Worm (Caenorhabditis elegans) whole organism, late embryonic: Measurements from ENCODE around the gene srj-4.

Source experiments
- C08G9.2 ChIP-seq: sonication (generic microtip); optimal IDR thresholded peaks from 2 replicates; lab custom pipeline; 2016; ENCODE audit warnings: mild to moderate bottlenecking, missing genetic modification characterization, moderate library complexity, missing compliant biosample characterization
- K09A11.1 ChIP-seq: sonication (generic microtip); optimal IDR thresholded peaks from 2 replicates; lab custom pipeline; 2017; ENCODE audit warnings: antibody characterized with exemption, mild to moderate bottlenecking, missing genetic modification characterization, missing compliant biosample characterization; ENCODE audit not compliant: insufficient read depth
- Y22D7AL.16 ChIP-seq: sonication (generic microtip); optimal IDR thresholded peaks from 2 replicates; lab custom pipeline; 2016; ENCODE audit warnings: missing genetic modification characterization, missing compliant biosample characterization
- ahr-1 ChIP-seq: sonication (generic microtip); optimal IDR thresholded peaks from 2 replicates; lab custom pipeline; 2016; ENCODE audit warnings: missing genetic modification characterization, missing compliant biosample characterization
- ceh-14 ChIP-seq: sonication (generic microtip); optimal IDR thresholded peaks from 2 replicates; lab custom pipeline; 2016; ENCODE audit warnings: missing genotype, missing genetic modification characterization, missing compliant biosample characterization
- ceh-19 ChIP-seq: fragments of 200-800 bp; sonication (Bioruptor generic); optimal IDR thresholded peaks from 2 replicates; lab custom pipeline; 2018; ENCODE audit warnings: mild to moderate bottlenecking, missing genetic modification characterization, missing compliant biosample characterization
- ceh-2 ChIP-seq: sonication (generic microtip); optimal IDR thresholded peaks from 2 replicates; lab custom pipeline; 2016; ENCODE audit warnings: missing genotype, missing genetic modification characterization, missing compliant biosample characterization
- ceh-22 ChIP-seq: sonication (generic microtip); optimal IDR thresholded peaks from 2 replicates; lab custom pipeline; 2017; ENCODE audit warnings: missing biosample characterization, missing genetic modification characterization
- ceh-34 ChIP-seq: sonication (generic microtip); optimal IDR thresholded peaks from 2 replicates; lab custom pipeline; 2016; ENCODE audit warnings: mild to moderate bottlenecking, missing genetic modification characterization, missing compliant biosample characterization
- ceh-48 ChIP-seq: sonication (generic microtip); optimal IDR thresholded peaks from 2 replicates; lab custom pipeline; 2016; ENCODE audit warnings: missing genetic modification characterization, inconsistent platforms, missing compliant biosample characterization
- dmd-4 ChIP-seq: sonication (generic microtip); optimal IDR thresholded peaks from 2 replicates; lab custom pipeline; 2016; ENCODE audit warnings: borderline replicate concordance, missing genetic modification characterization, missing compliant biosample characterization
- eyg-1 ChIP-seq: sonication (generic microtip); optimal IDR thresholded peaks from 2 replicates; lab custom pipeline; 2016; ENCODE audit warnings: missing genotype, missing genetic modification characterization, missing compliant biosample characterization
- fkh-6 ChIP-seq: sonication (generic microtip); optimal IDR thresholded peaks from 2 replicates; lab custom pipeline; 2016; ENCODE audit warnings: missing genetic modification characterization, missing compliant biosample characterization
- hlh-15 ChIP-seq: sonication (generic microtip); optimal IDR thresholded peaks from 2 replicates; lab custom pipeline; 2016; ENCODE audit warnings: missing genetic modification characterization, missing compliant biosample characterization
- lim-6 ChIP-seq: sonication (generic microtip); optimal IDR thresholded peaks from 2 replicates; lab custom pipeline; 2016; ENCODE audit warnings: missing genetic modification characterization, missing compliant biosample characterization
- lin-11 ChIP-seq: fragments of 200-800 bp; sonication (Bioruptor generic); optimal IDR thresholded peaks from 2 replicates; lab custom pipeline; 2018; ENCODE audit warnings: mild to moderate bottlenecking, missing genetic modification characterization, missing compliant biosample characterization
- mec-3 ChIP-seq: sonication (generic microtip); optimal IDR thresholded peaks from 2 replicates; lab custom pipeline; 2016; ENCODE audit warnings: borderline replicate concordance, missing genetic modification characterization, missing compliant biosample characterization
- nhr-232 ChIP-seq: sonication (generic microtip); optimal IDR thresholded peaks from 2 replicates; lab custom pipeline; 2016; ENCODE audit warnings: missing genetic modification characterization, missing compliant biosample characterization
- npax-4 ChIP-seq: sonication (generic microtip); optimal IDR thresholded peaks from 2 replicates; lab custom pipeline; 2016; ENCODE audit warnings: missing genetic modification characterization, missing compliant biosample characterization
- odd-2 ChIP-seq: sonication (generic microtip); optimal IDR thresholded peaks from 2 replicates; lab custom pipeline; 2017; ENCODE audit warnings: antibody characterized with exemption, mild to moderate bottlenecking, missing genetic modification characterization, missing compliant biosample characterization
- pat-9 ChIP-seq: fragments of 200-800 bp; sonication (Bioruptor generic); optimal IDR thresholded peaks from 2 replicates; lab custom pipeline; 2018; ENCODE audit warnings: mild to moderate bottlenecking, missing genetic modification characterization, moderate library complexity, missing compliant biosample characterization
- pax-1 ChIP-seq: fragments of 150-350 bp; optimal IDR thresholded peaks from 2 replicates; lab custom pipeline; 2014; ENCODE audit warnings: missing biosample characterization, missing genetic modification characterization
- pha-4 ChIP-seq: fragments of 150-350 bp; optimal IDR thresholded peaks from 2 replicates; lab custom pipeline; 2018; ENCODE audit warnings: missing biosample characterization, missing genetic modification reagents, missing genetic modification characterization
- pqm-1 ChIP-seq: sonication (generic microtip); optimal IDR thresholded peaks from 2 replicates; lab custom pipeline; 2016; ENCODE audit warnings: missing genetic modification characterization, missing compliant biosample characterization
- pros-1 ChIP-seq: fragments of 150-350 bp; optimal IDR thresholded peaks from 2 replicates; lab custom pipeline; 2014; ENCODE audit warnings: missing biosample characterization, missing genetic modification reagents, missing genetic modification characterization
- ref-2 ChIP-seq: sonication (generic microtip); optimal IDR thresholded peaks from 2 replicates; lab custom pipeline; 2016; ENCODE audit warnings: missing genetic modification characterization, missing compliant biosample characterization
- rnt-1 ChIP-seq: sonication (generic microtip); optimal IDR thresholded peaks from 2 replicates; lab custom pipeline; 2016; ENCODE audit warnings: missing genetic modification characterization, missing compliant biosample characterization
- sdc-2 ChIP-seq: sonication (generic microtip); optimal IDR thresholded peaks from 2 replicates; lab custom pipeline; 2016; ENCODE audit warnings: missing genotype, missing genetic modification characterization, missing compliant biosample characterization
- sox-2 ChIP-seq: fragments of 200-800 bp; sonication (Bioruptor generic); IDR thresholded peaks from 2 replicates; pipeline ENCODE4 v1.3.6; 2022; ENCODE audit warnings: missing genetic modification reagents, missing genetic modification characterization, missing compliant biosample characterization
- sox-4 ChIP-seq: sonication (generic microtip); optimal IDR thresholded peaks from 2 replicates; lab custom pipeline; 2017; ENCODE audit warnings: mild to moderate bottlenecking, missing genetic modification characterization, inconsistent platforms, missing compliant biosample characterization
- tbx-2 ChIP-seq: sonication (generic microtip); optimal IDR thresholded peaks from 2 replicates; lab custom pipeline; 2016; ENCODE audit warnings: missing genetic modification characterization, missing compliant biosample characterization
- tbx-7 ChIP-seq: sonication (generic microtip); optimal IDR thresholded peaks from 2 replicates; lab custom pipeline; 2016; ENCODE audit warnings: missing genotype, missing genetic modification characterization, missing compliant biosample characterization
- ttx-3 ChIP-seq: sonication (generic microtip); optimal IDR thresholded peaks from 2 replicates; lab custom pipeline; 2016; ENCODE audit warnings: missing genetic modification reagents, missing genetic modification characterization, missing compliant biosample characterization
- unc-3 ChIP-seq, 2 experiments: fragments of 200-800 bp in 1 of 2; sonication (Bioruptor generic) in 1 of 2; sonication (generic microtip) in 1 of 2; conservative IDR thresholded peaks in 1 of 2; optimal IDR thresholded peaks in 1 of 2; 2 replicates each; pipeline versions ENCODE4 v1.3.6 to Lab custom; 2016 to 2022; ENCODE audit warnings: missing compliant biosample characterization in 2 of 2, missing genetic modification characterization in 2 of 2, missing genetic modification reagents in 1 of 2
- unc-55 ChIP-seq: sonication (generic microtip); optimal IDR thresholded peaks from 2 replicates; lab custom pipeline; 2017; ENCODE audit warnings: missing biosample characterization, missing genetic modification reagents, missing genetic modification characterization
- unc-86 ChIP-seq: sonication (generic microtip); optimal IDR thresholded peaks from 2 replicates; lab custom pipeline; 2016; ENCODE audit warnings: missing genetic modification characterization, missing compliant biosample characterization
- zip-5 ChIP-seq: sonication (generic microtip); optimal IDR thresholded peaks from 2 replicates; lab custom pipeline; 2016; ENCODE audit warnings: missing genetic modification characterization, missing compliant biosample characterization
- ztf-16 ChIP-seq: sonication (generic microtip); optimal IDR thresholded peaks from 2 replicates; lab custom pipeline; 2017; ENCODE audit warnings: missing genetic modification characterization, missing compliant biosample characterization

srj-4 gene

DNA sequence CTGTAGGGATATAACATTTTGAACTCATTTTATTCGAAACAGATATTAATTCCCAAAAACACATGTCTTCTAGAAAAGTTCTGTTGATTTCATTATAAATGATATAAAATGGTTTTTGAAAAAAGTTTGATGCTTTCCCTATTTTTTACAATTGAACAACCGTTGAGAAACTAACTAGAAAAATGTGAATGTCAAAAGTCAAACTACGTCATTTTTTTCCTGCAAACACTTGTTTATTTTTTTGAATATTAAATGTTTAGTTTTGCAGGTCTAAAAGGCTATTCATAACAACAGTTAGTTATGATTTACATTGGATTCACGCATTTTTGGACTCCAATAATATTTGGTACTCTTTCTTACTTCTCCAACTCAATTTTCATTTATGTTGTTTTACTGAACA lies at the start of gene srj-4:
srj-4 (plus strand) TSS at position 301 of the 400 bp plus-strand sequence.
- no peak for TF ChIP-seq ceh-14
- no peak for TF ChIP-seq ceh-48
- TF ChIP-seq ztf-16, result no peak
- TF ChIP-seq ceh-2 (tag; lab: Kevin White, UChicago), result no peak
- no peak for TF ChIP-seq fkh-6 (tag; lab: Kevin White, UChicago)
- no peak for TF ChIP-seq unc-55 (GFP tag; lab: Kevin White, UChicago)
- no peak for TF ChIP-seq mec-3 (tag; lab: Kevin White, UChicago)
- no peak for TF ChIP-seq pax-1 (tag; lab: Kevin White, UChicago)
- no peak for TF ChIP-seq lim-6 (tag; lab: Kevin White, UChicago)
- TF ChIP-seq sdc-2 (tag; lab: Kevin White, UChicago), result no peak
- TF ChIP-seq pqm-1, result no peak
- TF ChIP-seq lin-11, result no peak
- no peak for TF ChIP-seq ceh-22 (tag; lab: Kevin White, UChicago)
- TF ChIP-seq pros-1 (tag; lab: Kevin White, UChicago), result no peak
- no peak for TF ChIP-seq ref-2 (tag; lab: Kevin White, UChicago)

DNA sequence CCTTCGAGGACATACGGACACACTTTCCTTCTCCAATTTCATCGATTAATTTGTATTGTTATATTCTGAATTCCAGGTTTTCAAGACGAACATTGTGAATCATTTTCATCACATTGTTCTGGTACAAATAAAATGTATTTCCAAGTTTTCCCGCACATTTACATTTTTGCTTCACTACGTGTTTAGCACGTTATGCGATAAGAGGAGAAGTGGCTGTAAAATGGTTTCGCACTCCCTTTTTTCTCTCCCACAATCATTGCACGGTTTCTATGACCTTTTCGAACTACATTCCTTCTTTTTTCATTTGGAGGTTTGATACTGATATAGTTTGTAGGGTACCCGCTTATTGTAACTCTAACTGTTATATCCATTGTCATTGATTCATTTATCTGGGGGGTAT lies 49.3 kb upstream of the srj-4 start:
- TF ChIP-seq ceh-19 (no peak), unc-3 (GFP tag; conservative IDR thresholded peaks at IDR 0.05; lab: Robert Waterston, UW) (no peak), unc-3 (tag; optimal IDR thresholded peaks at IDR 0.05; lab: Kevin White, UChicago) (no peak), lim-6 (tag; lab: Kevin White, UChicago) (no peak), zip-5 (tag; lab: Kevin White, UChicago) (no peak), pha-4 (no peak), odd-2 (tag; lab: Kevin White, UChicago) (no peak), eyg-1 (tag; lab: Kevin White, UChicago) (no peak), ceh-48 (no peak), ttx-3 (tag; lab: Kevin White, UChicago) (no peak), ahr-1 (tag; lab: Kevin White, UChicago) (no peak), hlh-15 (tag; lab: Kevin White, UChicago) (no peak)

DNA sequence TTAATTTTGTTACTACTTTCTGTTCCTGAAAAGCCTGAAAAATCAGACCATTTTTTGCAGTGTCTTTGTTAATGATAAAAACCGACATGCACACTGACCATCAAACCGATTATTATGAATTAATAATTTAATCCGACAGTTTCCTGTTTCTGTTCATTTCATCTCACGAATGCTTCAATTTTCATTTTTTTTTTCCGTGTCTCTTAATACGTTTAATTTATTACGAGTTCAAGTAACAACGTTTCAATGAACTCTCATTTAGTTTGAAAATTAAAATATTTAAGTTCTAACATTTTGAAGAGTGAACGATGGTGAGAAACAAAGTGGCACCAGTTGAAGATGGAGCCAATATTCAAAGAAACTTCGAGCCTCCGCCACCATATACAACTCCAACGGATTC lies 48.3 kb upstream of the srj-4 start, which contains the start of gene spin-1:
spin-1 (plus strand) TSS at position 301 of the 400 bp plus-strand sequence.
- TF ChIP-seq nhr-232 (tag; lab: Kevin White, UChicago) (no peak), ceh-34 (tag; lab: Kevin White, UChicago) (no peak), unc-86 (tag; lab: Kevin White, UChicago) (no peak), Y22D7AL.16 (no peak), sox-2 (no peak), lin-11 (no peak), npax-4 (tag; lab: Kevin White, UChicago) (no peak)

DNA sequence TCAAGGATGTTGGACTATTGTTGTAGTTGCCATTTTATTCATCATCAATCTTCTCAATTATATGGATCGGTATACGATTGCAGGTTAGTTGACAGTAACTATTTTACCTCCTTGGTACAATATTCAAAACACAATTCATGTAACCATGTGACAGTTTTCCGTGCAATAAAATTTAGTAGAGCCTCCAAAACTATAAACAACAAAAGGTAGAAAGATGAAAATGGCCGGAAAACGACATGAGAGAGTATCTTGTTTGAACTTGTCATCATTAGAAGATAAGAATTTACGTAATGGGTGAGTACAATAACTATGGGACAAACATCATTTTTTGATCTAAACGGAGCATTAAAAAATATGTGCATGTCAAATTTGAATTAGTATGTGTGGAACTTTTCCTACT lies 47.9 kb upstream of the srj-4 start:
- TF ChIP-seq pat-9 (tag; lab: Kevin White, UChicago) (no peak), C08G9.2 (tag; lab: Kevin White, UChicago) (no peak), lin-11 (no peak), rnt-1 (no peak), dmd-4 (tag; lab: Kevin White, UChicago) (no peak), ahr-1 (tag; lab: Kevin White, UChicago) (no peak), zip-5 (tag; lab: Kevin White, UChicago) (no peak), unc-3 (GFP tag; conservative IDR thresholded peaks at IDR 0.05; lab: Robert Waterston, UW) (no peak), unc-3 (tag; optimal IDR thresholded peaks at IDR 0.05; lab: Kevin White, UChicago) (no peak), ceh-22 (tag; lab: Kevin White, UChicago) (no peak), ttx-3 (tag; lab: Kevin White, UChicago) (no peak), tbx-2 (tag; lab: Kevin White, UChicago) (no peak), K09A11.1 (no peak), eyg-1 (tag; lab: Kevin White, UChicago) (no peak), unc-55 (GFP tag; lab: Kevin White, UChicago) (no peak), ztf-16 (no peak), tbx-7 (tag; lab: Kevin White, UChicago) (no peak), sox-4 (tag; lab: Kevin White, UChicago) (no peak), sox-2 (no peak)
